ENCODE assay signal across 6 worm cellular contexts in the genomic region with DNA sequence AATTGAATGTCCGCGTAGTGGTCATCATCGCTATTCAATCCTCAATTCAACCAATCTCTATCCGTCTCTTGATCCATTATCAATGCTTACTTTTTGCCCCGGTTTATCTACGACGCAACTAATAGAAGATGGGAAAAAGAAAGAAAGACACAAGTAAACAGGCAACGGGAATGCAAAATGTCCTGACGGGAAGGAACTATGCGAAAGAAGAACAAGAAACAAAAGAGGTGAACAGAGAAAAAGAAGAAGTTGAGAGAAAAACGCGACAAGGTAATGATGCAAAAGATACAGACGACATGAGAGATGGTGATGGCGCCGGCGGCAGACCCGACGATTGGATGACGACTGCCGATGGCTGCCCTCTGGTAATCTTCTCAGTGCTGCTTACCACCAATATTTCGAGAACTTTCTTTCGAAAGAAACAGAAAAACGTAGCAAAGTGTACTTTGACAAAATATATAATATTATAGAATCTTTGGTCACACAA.
A peak's percentile ranks its signal among the peaks of the same experiment; 100 is the strongest.
TF ChIP-seq lines count a peak whose summit lies in the region.

No protein-coding gene starts in this region.

TF ChIP-seq in whole organism, L1 larva, 84 proteins besides CTCF, POLR2A, EP300 and RAD21 (continued from another document and continues in another):
- TF ChIP-seq snu-23 (GFP tag; optimal IDR thresholded peaks at IDR 0.05; lab: Kevin White, UChicago) (peak; percentile 95), nhr-47 (tag; optimal IDR thresholded peaks at IDR 0.05; lab: Kevin White, UChicago) (peak; percentile 60), alr-1 (tag; optimal IDR thresholded peaks at IDR 0.05; lab: Kevin White, UChicago; ENCODE audit: borderline replicate concordance) (no peak), pag-3 (tag; optimal IDR thresholded peaks at IDR 0.05; lab: Kevin White, UChicago; ENCODE audit: borderline replicate concordance, insufficient read depth) (peak; percentile 15), grh-1 (GFP tag; IDR thresholded peaks at IDR 0.05; lab: Robert Waterston, UW) (peak; percentile 53; the same call in 1 of the 2 replicates), blmp-1 (tag; optimal IDR thresholded peaks at IDR 0.05; lab: Kevin White, UChicago) (peak; percentile 91), nhr-20 (tag; optimal IDR thresholded peaks at IDR 0.05; lab: Kevin White, UChicago) (peak; percentile 94), skn-1 (tag; optimal IDR thresholded peaks at IDR 0.05; lab: Kevin White, UChicago) (peak; percentile 41), nhr-84 (tag; optimal IDR thresholded peaks at IDR 0.05; lab: Kevin White, UChicago) (no peak), snpc-4 (tag; optimal IDR thresholded peaks at IDR 0.05; lab: Kevin White, UChicago) (no peak), xbp-1 (tag; optimal IDR thresholded peaks at IDR 0.05; lab: Kevin White, UChicago) (peak; percentile 77), sptf-1 (tag; optimal IDR thresholded peaks at IDR 0.05; lab: Kevin White, UChicago) (no peak), lin-14 (GFP tag; optimal IDR thresholded peaks at IDR 0.05; lab: Kevin White, UChicago) (peak; percentile 94), ceh-8 (GFP tag; optimal IDR thresholded peaks at IDR 0.05; lab: Kevin White, UChicago) (no peak), irx-1 (tag; optimal IDR thresholded peaks at IDR 0.05; lab: Kevin White, UChicago) (peak; percentile 25), mdl-1 (tag; optimal IDR thresholded peaks at IDR 0.05; lab: Kevin White, UChicago) (peak in 1 of 2 experiments; percentile 80), unc-98 (GFP tag; IDR thresholded peaks at IDR 0.05; lab: Robert Waterston, UW) (no peak), F16B12.6 (tag; optimal IDR thresholded peaks at IDR 0.05; lab: Kevin White, UChicago) (no peak), unc-130 (tag; optimal IDR thresholded peaks at IDR 0.05; lab: Kevin White, UChicago) (peak; percentile 85), zag-1 (tag; optimal IDR thresholded peaks at IDR 0.05; lab: Kevin White, UChicago) (no peak)

TF ChIP-seq in whole organism, L2 larva, 48 proteins besides CTCF, POLR2A, EP300 and RAD21 (continued from another document and continues in another):
- TF ChIP-seq snpc-4 (tag; optimal IDR thresholded peaks at IDR 0.05; lab: Kevin White, UChicago) (no peak), nhr-129 (tag; optimal IDR thresholded peaks at IDR 0.05; lab: Kevin White, UChicago) (peak; percentile 94), nhr-10 (tag; optimal IDR thresholded peaks at IDR 0.05; lab: Kevin White, UChicago) (peak; percentile 25), ama-1 (optimal IDR thresholded peaks at IDR 0.05; lab: Kevin White, UChicago) (peak; percentile 75), lin-13 (GFP tag; optimal IDR thresholded peaks at IDR 0.05; lab: Kevin White, UChicago) (peak; percentile 64), fos-1 (tag; optimal IDR thresholded peaks at IDR 0.05; lab: Kevin White, UChicago) (peak; percentile 75), blmp-1 (tag; optimal IDR thresholded peaks at IDR 0.05; lab: Kevin White, UChicago; ENCODE audit: insufficient read depth) (peak; percentile 59), ztf-11 (tag; optimal IDR thresholded peaks at IDR 0.05; lab: Kevin White, UChicago) (no peak), mdl-1 (tag; optimal IDR thresholded peaks at IDR 0.05; lab: Kevin White, UChicago) (peak in 1 of 2 experiments; percentile 26), mbf-1 (tag; optimal IDR thresholded peaks at IDR 0.05; lab: Kevin White, UChicago) (no peak), nhr-12 (tag; optimal IDR thresholded peaks at IDR 0.05; lab: Kevin White, UChicago) (no peak), ztf-4 (tag; optimal IDR thresholded peaks at IDR 0.05; lab: Kevin White, UChicago) (peak; percentile 78), nhr-21 (tag; optimal IDR thresholded peaks at IDR 0.05; lab: Kevin White, UChicago) (peak; percentile 83), crh-2 (tag; optimal IDR thresholded peaks at IDR 0.05; lab: Kevin White, UChicago) (peak; percentile 82), gmeb-1 (tag; optimal IDR thresholded peaks at IDR 0.05; lab: Kevin White, UChicago) (peak; percentile 56), egl-27 (tag; optimal IDR thresholded peaks at IDR 0.05; lab: Kevin White, UChicago) (peak; percentile 75), unc-62 (GFP tag; optimal IDR thresholded peaks at IDR 0.05; lab: Kevin White, UChicago) (no peak), nhr-25 (tag; optimal IDR thresholded peaks at IDR 0.05; lab: Kevin White, UChicago) (peak; percentile 80), elt-1 (tag; optimal IDR thresholded peaks at IDR 0.05; lab: Kevin White, UChicago) (no peak), sma-3 (GFP tag; optimal IDR thresholded peaks at IDR 0.05; lab: Kevin White, UChicago) (peak; percentile 90), Y55F3AM.14 (GFP tag; optimal IDR thresholded peaks at IDR 0.05; lab: Kevin White, UChicago) (peak; percentile 24)

TF ChIP-seq in whole organism, L3 larva, 47 proteins besides CTCF, POLR2A, EP300 and RAD21 (continued from another document and continues in another):
- TF ChIP-seq lsy-12 (tag; optimal IDR thresholded peaks at IDR 0.05; lab: Kevin White, UChicago) (peak; percentile 28), mdl-1 (tag; optimal IDR thresholded peaks at IDR 0.05; lab: Kevin White, UChicago) (peak; percentile 19), ceh-28 (tag; optimal IDR thresholded peaks at IDR 0.05; lab: Kevin White, UChicago) (peak; percentile 44), elt-1 (tag; optimal IDR thresholded peaks at IDR 0.05; lab: Kevin White, UChicago) (peak; percentile 28), fkh-10 (GFP tag; optimal IDR thresholded peaks at IDR 0.05; lab: Kevin White, UChicago) (no peak), ama-1 (optimal IDR thresholded peaks at IDR 0.05; lab: Kevin White, UChicago) (peak; percentile 59), daf-12 (tag; optimal IDR thresholded peaks at IDR 0.05; lab: Kevin White, UChicago) (no peak), ceh-9 (tag; optimal IDR thresholded peaks at IDR 0.05; lab: Kevin White, UChicago) (no peak), aly-2 (tag; optimal IDR thresholded peaks at IDR 0.05; lab: Kevin White, UChicago) (no peak), ceh-16 (tag; optimal IDR thresholded peaks at IDR 0.05; lab: Kevin White, UChicago) (no peak), skn-1 (tag; optimal IDR thresholded peaks at IDR 0.05; lab: Kevin White, UChicago) (no peak), fkh-2 (tag; optimal IDR thresholded peaks at IDR 0.05; lab: Kevin White, UChicago) (no peak), lin-39 (tag; optimal IDR thresholded peaks at IDR 0.05; lab: Kevin White, UChicago) (peak; percentile 50), unc-39 (tag; optimal IDR thresholded peaks at IDR 0.05; lab: Kevin White, UChicago) (no peak), nhr-23 (tag; optimal IDR thresholded peaks at IDR 0.05; lab: Kevin White, UChicago) (peak; percentile 93), nhr-77 (tag; optimal IDR thresholded peaks at IDR 0.05; lab: Kevin White, UChicago) (no peak), zag-1 (tag; optimal IDR thresholded peaks at IDR 0.05; lab: Kevin White, UChicago) (no peak), pha-4 (tag; optimal IDR thresholded peaks at IDR 0.05; lab: Kevin White, UChicago) (peak; percentile 92), elt-2 (tag; optimal IDR thresholded peaks at IDR 0.05; lab: Kevin White, UChicago) (peak; percentile 92), unc-62 (GFP tag; optimal IDR thresholded peaks at IDR 0.05; lab: Kevin White, UChicago) (peak; percentile 42), ztf-11 (tag; optimal IDR thresholded peaks at IDR 0.05; lab: Kevin White, UChicago) (no peak), fos-1 (tag; optimal IDR thresholded peaks at IDR 0.05; lab: Kevin White, UChicago) (no peak), nhr-28 (tag; optimal IDR thresholded peaks at IDR 0.05; lab: Kevin White, UChicago) (no peak)

TF ChIP-seq in whole organism, L4 larva, 104 proteins besides CTCF, POLR2A, EP300 and RAD21 (continued from another document and continues in another):
- TF ChIP-seq F10B5.3 (tag; optimal IDR thresholded peaks at IDR 0.05; lab: Kevin White, UChicago): no peak
- TF ChIP-seq php-3 (GFP tag; IDR thresholded peaks at IDR 0.05; lab: Robert Waterston, UW): no peak
- no peak for TF ChIP-seq zip-11 (GFP tag; IDR thresholded peaks at IDR 0.05; lab: Robert Waterston, UW)
- TF ChIP-seq mxl-3 (GFP tag; optimal IDR thresholded peaks at IDR 0.05; lab: Kevin White, UChicago): no peak
- TF ChIP-seq F49E8.2 (tag; optimal IDR thresholded peaks at IDR 0.05; lab: Kevin White, UChicago; ENCODE audit: borderline replicate concordance): no peak
- TF ChIP-seq spr-1 (tag; optimal IDR thresholded peaks at IDR 0.05; lab: Kevin White, UChicago): no peak
- no peak for TF ChIP-seq ceh-62 (tag; optimal IDR thresholded peaks at IDR 0.05; lab: Kevin White, UChicago)
- TF ChIP-seq fkh-10 (GFP tag; optimal IDR thresholded peaks at IDR 0.05; lab: Kevin White, UChicago): no peak
- peak; percentile 10 for TF ChIP-seq aha-1 (tag; lab: Kevin White, UChicago)
- no peak for TF ChIP-seq madf-9 (GFP tag; conservative IDR thresholded peaks at IDR 0.05; lab: Robert Waterston, UW)
- no peak for TF ChIP-seq Y48G9A.11 (GFP tag; IDR thresholded peaks at IDR 0.05; lab: Robert Waterston, UW)
- peak; percentile 40 for TF ChIP-seq rbr-2 (tag; optimal IDR thresholded peaks at IDR 0.05; lab: Kevin White, UChicago)
- TF ChIP-seq zip-2 (tag; optimal IDR thresholded peaks at IDR 0.05; lab: Kevin White, UChicago): no peak
- peak; percentile 74 for TF ChIP-seq nhr-48 (tag; optimal IDR thresholded peaks at IDR 0.05; lab: Kevin White, UChicago)
- TF ChIP-seq lir-3 (tag; optimal IDR thresholded peaks at IDR 0.05; lab: Kevin White, UChicago): no peak
- no peak for TF ChIP-seq attf-4 (tag; optimal IDR thresholded peaks at IDR 0.05; lab: Kevin White, UChicago)
- no peak for TF ChIP-seq snpc-4 (tag; optimal IDR thresholded peaks at IDR 0.05; lab: Kevin White, UChicago)
- TF ChIP-seq madf-5 (GFP tag; IDR thresholded peaks at IDR 0.05; lab: Robert Waterston, UW): no peak
- TF ChIP-seq lin-38 (GFP tag; IDR thresholded peaks at IDR 0.05; lab: Robert Waterston, UW): no peak
- no peak for TF ChIP-seq nhr-42 (GFP tag; IDR thresholded peaks at IDR 0.05; lab: Robert Waterston, UW)
- no peak for TF ChIP-seq ceh-32 (tag; optimal IDR thresholded peaks at IDR 0.05; lab: Kevin White, UChicago; ENCODE audit: poor library complexity)
- no peak for TF ChIP-seq ceh-28 (tag; optimal IDR thresholded peaks at IDR 0.05; lab: Kevin White, UChicago)
- TF ChIP-seq hlh-30 (tag; optimal IDR thresholded peaks at IDR 0.05; lab: Kevin White, UChicago; ENCODE audit: insufficient read depth): peak; percentile 66
- peak; percentile 52; the same call in 1 of the 2 replicates for TF ChIP-seq mdt-29 (GFP tag; IDR thresholded peaks at IDR 0.05; lab: Robert Waterston, UW)

TF ChIP-seq in whole organism, late embryonic, 69 proteins besides CTCF, POLR2A, EP300 and RAD21 (continued from another document):
- TF ChIP-seq hlh-30 (tag; optimal IDR thresholded peaks at IDR 0.05; lab: Kevin White, UChicago; ENCODE audit: insufficient read depth): no peak
- peak; percentile 80 for TF ChIP-seq ceh-18 (tag; optimal IDR thresholded peaks at IDR 0.05; lab: Kevin White, UChicago)
- peak; percentile 42 for TF ChIP-seq ref-2 (tag; optimal IDR thresholded peaks at IDR 0.05; lab: Kevin White, UChicago)
- no peak for TF ChIP-seq unc-42 (tag; optimal IDR thresholded peaks at IDR 0.05; lab: Kevin White, UChicago)

TF ChIP-seq in whole organism, young adult, 124 proteins besides CTCF, POLR2A, EP300 and RAD21 (continued from another document):
- TF ChIP-seq lin-26 (GFP tag; IDR thresholded peaks at IDR 0.05; lab: Robert Waterston, UW) (peak; percentile 51; the same call in 1 of the 2 replicates), madf-10 (tag; optimal IDR thresholded peaks at IDR 0.05; lab: Kevin White, UChicago) (peak; percentile 52), cebp-1 (GFP tag; IDR thresholded peaks at IDR 0.05; lab: Robert Waterston, UW) (no peak), cebp-1 (tag; optimal IDR thresholded peaks at IDR 0.05; lab: Kevin White, UChicago) (peak; percentile 72), tlf-1 (GFP tag; optimal IDR thresholded peaks at IDR 0.05; lab: Kevin White, UChicago) (peak; percentile 40), lin-40 (tag; optimal IDR thresholded peaks at IDR 0.05; lab: Kevin White, UChicago) (peak; percentile 75), C17E4.6 (GFP tag; IDR thresholded peaks at IDR 0.05; lab: Robert Waterston, UW) (no peak), B0336.3 (GFP tag; IDR thresholded peaks at IDR 0.05; lab: Robert Waterston, UW) (peak; percentile 77), die-1 (tag; optimal IDR thresholded peaks at IDR 0.05; lab: Kevin White, UChicago) (peak; percentile 3), lin-35 (GFP tag; optimal IDR thresholded peaks at IDR 0.05; lab: Kevin White, UChicago) (peak in 1 of 3 experiments; percentile 9), Y56A3A.18 (GFP tag; IDR thresholded peaks at IDR 0.05; lab: Robert Waterston, UW) (no peak), let-607 (tag; optimal IDR thresholded peaks at IDR 0.05; lab: Kevin White, UChicago) (peak in 1 of 2 experiments; percentile 65), pha-4 (tag; optimal IDR thresholded peaks at IDR 0.05; lab: Kevin White, UChicago) (no peak)
TF ChIP-seq in whole organism, young adult: peak in this region for 25.
